Worm (Caenorhabditis elegans): ENCODE results near the gene Y75B8A.18.

ce11 chrIII:12221452-12221851 lies 4.6 kb downstream of the Y75B8A.18 start:
- no peak for TF ChIP-seq ama-1 (optimal IDR thresholded peaks at IDR 0.05)
- TF ChIP-seq snpc-4 (tag; optimal IDR thresholded peaks at IDR 0.05) = no peak
- no peak for TF ChIP-seq ztf-11 (tag; optimal IDR thresholded peaks at IDR 0.05)
- TF ChIP-seq egl-27 (tag; optimal IDR thresholded peaks at IDR 0.05) = no peak
- no peak for TF ChIP-seq unc-39 (tag; optimal IDR thresholded peaks at IDR 0.05)
- TF ChIP-seq skn-1 (tag; optimal IDR thresholded peaks at IDR 0.05) = no peak
- no peak for TF ChIP-seq nhr-237 (tag; optimal IDR thresholded peaks at IDR 0.05)
- no peak for TF ChIP-seq unc-62 (GFP tag; optimal IDR thresholded peaks at IDR 0.05)
- no peak for TF ChIP-seq mdl-1 (tag; optimal IDR thresholded peaks at IDR 0.05)
- no peak for TF ChIP-seq nhr-11 (tag; optimal IDR thresholded peaks at IDR 0.05)
- TF ChIP-seq elt-1 (tag; optimal IDR thresholded peaks at IDR 0.05) = no peak
